Worm (Caenorhabditis elegans): Measurements from ENCODE around the gene F28F8.7.

DNA sequence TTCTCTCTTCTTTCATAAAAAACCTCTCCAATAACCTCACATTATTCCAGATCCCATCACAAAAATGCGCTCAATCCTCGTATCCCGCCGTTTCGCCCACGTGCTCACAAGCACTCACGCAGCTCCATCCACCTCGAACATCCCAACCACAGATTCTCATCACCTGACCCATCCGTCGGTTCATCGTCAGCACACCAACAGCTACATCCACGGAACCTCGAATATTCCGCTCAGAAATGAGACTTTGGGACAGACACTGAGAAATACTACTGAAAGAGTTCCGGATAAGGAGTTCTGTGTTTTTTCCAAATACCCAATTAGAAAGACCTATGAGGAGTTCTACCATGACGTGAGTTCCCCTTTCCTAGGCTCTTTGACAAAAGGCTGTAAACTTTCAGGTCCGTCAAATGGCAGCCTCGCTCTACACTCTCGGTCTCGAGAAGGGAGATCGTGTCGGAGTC, 23.0 kb downstream of the F28F8.7 start, which contains the start of gene acs-2:
- no peak for TF ChIP-seq ztf-23 (GFP tag; IDR thresholded peaks at IDR 0.05)
- TF ChIP-seq tab-1 (GFP tag; IDR thresholded peaks at IDR 0.05), result no peak
- TF ChIP-seq cog-1 (tag; optimal IDR thresholded peaks at IDR 0.05), result no peak

Data from whole organism, midembryonic.